Worm (Caenorhabditis elegans) whole organism, mixed stage, embryonic: ENCODE measurements around the gene Y62H9A.13.

Source experiments
- M03D4.4 ChIP-seq: sonication (generic microtip); optimal IDR thresholded peaks from 2 replicates; lab custom pipeline; 2017; ENCODE audit warnings: mild to moderate bottlenecking, missing genetic modification characterization, missing compliant biosample characterization
- bed-3 ChIP-seq: fragments of 200-800 bp; sonication (Bioruptor generic); optimal IDR thresholded peaks from 3 replicates; lab custom pipeline; 2018; ENCODE audit warnings: mild to moderate bottlenecking, missing genetic modification characterization, moderate library complexity, missing compliant biosample characterization
- blmp-1 ChIP-seq: fragments of 150-350 bp; optimal IDR thresholded peaks from 2 replicates; lab custom pipeline; 2014; ENCODE audit warnings: missing biosample characterization, missing genetic modification characterization
- ceh-39 ChIP-seq: fragments of 150-350 bp; optimal IDR thresholded peaks from 2 replicates; lab custom pipeline; 2014; ENCODE audit warnings: missing biosample characterization, missing genetic modification characterization
- ceh-43 ChIP-seq: fragments of 200-800 bp; sonication (Bioruptor generic); optimal IDR thresholded peaks from 2 replicates; lab custom pipeline; 2018; ENCODE audit warnings: mild to moderate bottlenecking, missing genetic modification characterization, moderate library complexity, missing compliant biosample characterization
- ceh-83 ChIP-seq: fragments of 200-800 bp; sonication (Bioruptor generic); optimal IDR thresholded peaks from 2 replicates; lab custom pipeline; 2018; ENCODE audit warnings: mild to moderate bottlenecking, missing genetic modification characterization, missing compliant biosample characterization
- ces-1 ChIP-seq: fragments of 150-350 bp; optimal IDR thresholded peaks from 2 replicates; lab custom pipeline; 2014; ENCODE audit warnings: missing biosample characterization, missing genetic modification reagents, missing genetic modification characterization
- cnd-1 ChIP-seq: fragments of 200-800 bp; sonication (Bioruptor generic); optimal IDR thresholded peaks from 2 replicates; lab custom pipeline; 2018; ENCODE audit warnings: mild to moderate bottlenecking, missing genetic modification characterization, missing compliant biosample characterization
- drap-1 ChIP-seq: fragments of 200-800 bp; sonication (Bioruptor generic); optimal IDR thresholded peaks from 3 replicates; lab custom pipeline; 2018; ENCODE audit warnings: mild to moderate bottlenecking, missing genetic modification characterization, missing compliant biosample characterization
- elt-1 ChIP-seq: sonication (generic microtip); optimal IDR thresholded peaks from 2 replicates; lab custom pipeline; 2017; ENCODE audit warnings: missing genetic modification characterization, mild to moderate bottlenecking, missing compliant biosample characterization, antibody characterized with exemption, moderate library complexity, borderline replicate concordance; ENCODE audit not compliant: insufficient read depth
- elt-3 ChIP-seq: fragments of 150-350 bp; optimal IDR thresholded peaks from 2 replicates; lab custom pipeline; 2014; ENCODE audit warnings: missing biosample characterization, missing genetic modification characterization
- flh-1 ChIP-seq: fragments of 200-800 bp; sonication (Bioruptor generic); optimal IDR thresholded peaks from 2 replicates; lab custom pipeline; 2018; ENCODE audit warnings: mild to moderate bottlenecking, missing genetic modification characterization, moderate library complexity, missing compliant biosample characterization
- ham-2 ChIP-seq: fragments of 200-800 bp; sonication (Bioruptor generic); optimal IDR thresholded peaks from 2 replicates; lab custom pipeline; 2018; ENCODE audit warnings: mild to moderate bottlenecking, missing genetic modification characterization, missing compliant biosample characterization
- hlh-1 ChIP-seq: fragments of 150-350 bp; optimal IDR thresholded peaks from 2 replicates; lab custom pipeline; 2014; ENCODE audit warnings: missing biosample characterization, missing genetic modification reagents, missing genetic modification characterization
- lin-13 ChIP-seq: fragments of 150-350 bp; optimal IDR thresholded peaks from 2 replicates; lab custom pipeline; 2014; ENCODE audit warnings: missing biosample characterization, missing genetic modification characterization
- lin-32 ChIP-seq: fragments of 200-800 bp; sonication (Bioruptor generic); optimal IDR thresholded peaks from 2 replicates; lab custom pipeline; 2018; ENCODE audit warnings: mild to moderate bottlenecking, missing genetic modification characterization, missing compliant biosample characterization
- lsy-2 ChIP-seq: fragments of 150-350 bp; optimal IDR thresholded peaks from 2 replicates; lab custom pipeline; 2014; ENCODE audit warnings: missing biosample characterization, missing genetic modification characterization
- mab-5 ChIP-seq: fragments of 150-350 bp; optimal IDR thresholded peaks from 2 replicates; lab custom pipeline; 2014; ENCODE audit warnings: missing biosample characterization, missing genetic modification characterization
- mep-1 ChIP-seq: fragments of 150-350 bp; optimal IDR thresholded peaks from 2 replicates; lab custom pipeline; 2017; ENCODE audit warnings: missing biosample characterization, missing genetic modification reagents, missing genetic modification characterization, inconsistent platforms
- mls-2 ChIP-seq: sonication (generic microtip); optimal IDR thresholded peaks from 2 replicates; lab custom pipeline; 2016; ENCODE audit warnings: mild to moderate bottlenecking, missing genetic modification characterization, moderate library complexity, missing compliant biosample characterization
- nhr-12 ChIP-seq: fragments of 150-350 bp; optimal IDR thresholded peaks from 2 replicates; lab custom pipeline; 2014; ENCODE audit warnings: missing biosample characterization, missing genetic modification characterization
- nhr-2 ChIP-seq: fragments of 150-350 bp; optimal IDR thresholded peaks from 2 replicates; lab custom pipeline; 2014; ENCODE audit warnings: missing biosample characterization, missing genetic modification characterization
- nhr-237 ChIP-seq: fragments of 150-350 bp; optimal IDR thresholded peaks from 2 replicates; lab custom pipeline; 2014; ENCODE audit warnings: missing biosample characterization, missing genetic modification characterization
- nhr-28 ChIP-seq: fragments of 150-350 bp; optimal IDR thresholded peaks from 2 replicates; lab custom pipeline; 2014; ENCODE audit warnings: missing biosample characterization, missing genetic modification characterization
- nhr-76 ChIP-seq: sonication (generic microtip); optimal IDR thresholded peaks from 2 replicates; lab custom pipeline; 2017; ENCODE audit warnings: missing biosample characterization, missing genetic modification characterization
- pha-4 ChIP-seq: fragments of 150-350 bp; optimal IDR thresholded peaks from 2 replicates; lab custom pipeline; 2018; ENCODE audit warnings: missing biosample characterization, missing genetic modification reagents, missing genetic modification characterization
- sem-2 ChIP-seq: fragments of 200-800 bp; sonication (Bioruptor generic); optimal IDR thresholded peaks from 2 replicates; lab custom pipeline; 2018; ENCODE audit warnings: mild to moderate bottlenecking, missing genetic modification characterization, missing compliant biosample characterization
- snpc-4 ChIP-seq: fragments of 150-350 bp; optimal IDR thresholded peaks from 2 replicates; lab custom pipeline; 2014; ENCODE audit warnings: missing biosample characterization, missing genetic modification characterization
- sptf-1 ChIP-seq: sonication (generic microtip); optimal IDR thresholded peaks from 2 replicates; lab custom pipeline; 2017; ENCODE audit warnings: mild to moderate bottlenecking, missing genetic modification characterization, moderate library complexity, missing compliant biosample characterization
- tbx-8 ChIP-seq: fragments of 200-800 bp; sonication (Bioruptor generic); optimal IDR thresholded peaks from 2 replicates; lab custom pipeline; 2018; ENCODE audit warnings: mild to moderate bottlenecking, missing genetic modification characterization, moderate library complexity, missing compliant biosample characterization
- unc-120 ChIP-seq: sonication (generic microtip); optimal IDR thresholded peaks from 2 replicates; lab custom pipeline; 2017; ENCODE audit warnings: missing genetic modification characterization, missing compliant biosample characterization; ENCODE audit not compliant: poor library complexity, severe bottlenecking
- unc-39 ChIP-seq: fragments of 150-350 bp; optimal IDR thresholded peaks from 2 replicates; lab custom pipeline; 2014; ENCODE audit warnings: missing biosample characterization, missing genetic modification characterization
- unc-62 ChIP-seq: fragments of 150-350 bp; optimal IDR thresholded peaks from 2 replicates; lab custom pipeline; 2014; ENCODE audit warnings: missing biosample characterization, missing genetic modification reagents, missing genetic modification characterization
- zip-8 ChIP-seq: fragments of 150-350 bp; optimal IDR thresholded peaks from 2 replicates; lab custom pipeline; 2014; ENCODE audit warnings: missing biosample characterization, missing genetic modification characterization
- ztf-11 ChIP-seq: fragments of 150-350 bp; optimal IDR thresholded peaks from 2 replicates; lab custom pipeline; 2014; ENCODE audit warnings: missing biosample characterization, missing genetic modification characterization

Y62H9A.13 gene

ce11 chrX:11937343-11937935 lies 20.6 kb downstream of the Y62H9A.13 start:
- TF ChIP-seq elt-1 (no peak), lsy-2 (tag; lab: Kevin White, UChicago) (peak; percentile 88), lin-32 (GFP tag; lab: Kevin White, UChicago) (peak; percentile 7), sem-2 (no peak), nhr-28 (tag; lab: Kevin White, UChicago) (peak; percentile 55), lin-13 (tag; lab: Kevin White, UChicago) (peak; percentile 78), unc-120 (tag; lab: Kevin White, UChicago) (peak; percentile 89), elt-3 (tag; lab: Kevin White, UChicago) (peak; percentile 88), nhr-2 (tag; lab: Kevin White, UChicago) (no peak), hlh-1 (tag; lab: Kevin White, UChicago) (peak; percentile 85), nhr-76 (tag; lab: Kevin White, UChicago) (peak; percentile 75), zip-8 (tag; lab: Kevin White, UChicago) (no peak), ztf-11 (peak; percentile 97), sptf-1 (tag; lab: Kevin White, UChicago) (peak; percentile 87), ham-2 (peak; percentile 28), mep-1 (peak; percentile 96), nhr-12 (tag; lab: Kevin White, UChicago) (peak; percentile 79), ceh-39 (peak; percentile 95), bed-3 (GFP tag; lab: Kevin White, UChicago) (no peak), mab-5 (tag; lab: Kevin White, UChicago) (peak; percentile 94), cnd-1 (peak; percentile 86), drap-1 (GFP tag; lab: Kevin White, UChicago) (peak; percentile 95), blmp-1 (peak; percentile 44), flh-1 (GFP tag; lab: Kevin White, UChicago) (no peak), unc-62 (peak; percentile 92), unc-39 (tag; lab: Kevin White, UChicago) (peak; percentile 80), ces-1 (peak; percentile 97), mls-2 (peak; percentile 43), M03D4.4 (tag; lab: Kevin White, UChicago) (peak; percentile 53), tbx-8 (GFP tag; lab: Kevin White, UChicago) (peak; percentile 59), pha-4 (peak; percentile 92), ceh-43 (GFP tag; lab: Kevin White, UChicago) (peak; percentile 47), ceh-83 (GFP tag; lab: Kevin White, UChicago) (peak; percentile 59), nhr-237 (peak; percentile 99), snpc-4 (tag; lab: Kevin White, UChicago) (no peak)

DNA sequence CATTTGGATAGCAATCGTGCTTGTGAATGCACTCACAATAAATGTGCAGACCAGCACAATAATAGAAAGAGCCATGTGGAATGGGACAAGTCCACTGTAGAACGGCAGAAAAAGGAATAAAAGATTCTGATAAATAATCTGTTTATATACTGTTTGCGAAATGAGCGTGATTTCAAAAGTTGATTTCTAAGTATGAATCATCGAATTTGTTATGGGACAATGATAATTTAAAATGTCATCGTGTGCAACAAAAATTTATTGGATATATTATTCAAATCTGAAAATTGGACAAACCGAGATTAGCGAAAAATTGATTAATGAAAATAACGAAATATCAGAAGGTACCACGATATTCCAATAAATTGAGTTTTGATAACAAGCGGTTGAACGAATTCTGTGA lies 22.0 kb downstream of the Y62H9A.13 start, which contains the start of gene F55G7.5:
TSS of gene F55G7.5 (minus strand) at position 101 of the 400 bp plus-strand sequence.
- TF ChIP-seq lin-32 (GFP tag; lab: Kevin White, UChicago) (no peak), elt-3 (tag; lab: Kevin White, UChicago) (no peak), tbx-8 (GFP tag; lab: Kevin White, UChicago) (no peak), bed-3 (GFP tag; lab: Kevin White, UChicago) (no peak), pha-4 (no peak), unc-120 (tag; lab: Kevin White, UChicago) (no peak), zip-8 (tag; lab: Kevin White, UChicago) (no peak), nhr-12 (tag; lab: Kevin White, UChicago) (no peak), unc-62 (no peak), mab-5 (tag; lab: Kevin White, UChicago) (no peak), cnd-1 (no peak), drap-1 (GFP tag; lab: Kevin White, UChicago) (no peak), nhr-28 (tag; lab: Kevin White, UChicago) (no peak)

DNA sequence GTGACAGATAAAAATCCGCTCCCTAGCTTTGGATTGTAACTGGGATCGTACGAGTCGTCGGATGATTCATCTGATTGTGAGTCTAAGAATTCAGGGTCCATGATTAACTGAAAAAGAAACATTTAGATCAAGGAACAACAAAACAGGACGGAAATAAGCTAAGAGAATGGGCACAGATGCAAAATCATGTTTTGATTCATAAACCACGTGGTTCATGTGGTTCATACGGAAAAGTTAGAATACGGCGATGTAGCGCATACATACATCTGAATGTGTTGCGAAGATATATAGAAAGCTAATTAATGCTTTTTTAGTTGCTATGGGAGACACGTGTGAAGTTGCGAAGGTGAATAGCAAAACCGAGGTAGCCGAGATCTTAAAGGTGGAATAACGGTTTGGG lies 25.1 kb downstream of the Y62H9A.13 start, which contains the start of gene F55G7.3:
TSS of gene F55G7.3 (minus strand) at position 101 of the 400 bp plus-strand sequence.
- no peak for TF ChIP-seq unc-62
- TF ChIP-seq nhr-12 (tag; lab: Kevin White, UChicago): no peak
- no peak for TF ChIP-seq blmp-1
- no peak for TF ChIP-seq bed-3 (GFP tag; lab: Kevin White, UChicago)
